Worm (Caenorhabditis elegans) whole organism, midembryonic: ENCODE results near the gene C31A11.13.

ENCODE experiments used
- cog-1 ChIP-seq: sonication (generic microtip); optimal IDR thresholded peaks from 2 replicates; lab custom pipeline; 2016; ENCODE audit warnings: missing genetic modification characterization, missing compliant biosample characterization
- flt-1 ChIP-seq: fragments of 200-800 bp; sonication (Bioruptor generic); IDR thresholded peaks from 2 replicates; pipeline ENCODE4 v1.3.6; 2022; ENCODE audit warnings: missing genetic modification characterization, missing compliant biosample characterization
- klf-2 ChIP-seq: fragments of 200-800 bp; sonication (Bioruptor generic); conservative IDR thresholded peaks from 2 replicates; pipeline ENCODE4 v1.3.6; 2022; ENCODE audit warnings: missing genetic modification reagents, missing genetic modification characterization, missing compliant biosample characterization
- med-1 ChIP-seq: sonication (generic microtip); optimal IDR thresholded peaks from 2 replicates; lab custom pipeline; 2017; ENCODE audit warnings: missing genetic modification characterization, mild to moderate bottlenecking, missing compliant biosample characterization, antibody characterized with exemption, missing genetic modification reagents; ENCODE audit not compliant: insufficient read depth
- tab-1 ChIP-seq: fragments of 200-800 bp; sonication (Bioruptor generic); IDR thresholded peaks from 2 replicates; pipeline ENCODE4 v1.3.6; 2022; ENCODE audit warnings: missing genetic modification characterization, missing compliant biosample characterization

DNA sequence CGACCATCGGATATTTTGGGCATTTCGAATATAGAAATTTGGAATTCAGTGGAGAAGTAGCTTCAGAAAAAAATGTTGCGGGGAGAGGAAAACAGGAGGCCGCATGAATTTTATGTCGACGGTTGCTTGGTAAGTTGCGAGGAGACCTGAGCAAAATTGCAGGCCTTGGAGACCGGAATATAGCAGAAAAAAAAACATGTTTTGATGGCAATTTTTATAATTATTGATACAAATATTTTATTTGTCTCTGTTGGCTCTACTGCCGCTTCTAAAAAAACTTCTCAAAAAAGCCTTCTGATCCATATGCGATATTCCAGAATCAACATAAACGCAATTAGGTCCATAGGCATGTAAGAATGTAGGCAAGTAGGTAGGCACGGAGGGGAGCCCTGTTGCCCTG, 27.0 kb downstream of the C31A11.13 start, which contains the start of gene pacl-1:
- TF ChIP-seq flt-1 (GFP tag; lab: Robert Waterston, UW) (no peak), med-1 (GFP tag; lab: Kevin White, UChicago) (no peak), klf-2 (GFP tag; lab: Robert Waterston, UW) (no peak), cog-1 (tag; lab: Kevin White, UChicago) (no peak), tab-1 (GFP tag; lab: Robert Waterston, UW) (no peak)
